Worm (Caenorhabditis elegans) whole organism, L2 larva: ENCODE data around the gene egl-36.

Experiments
- R02D3.7 ChIP-seq: fragments of 150-350 bp; optimal IDR thresholded peaks from 2 replicates; lab custom pipeline; 2014; ENCODE audit warnings: missing biosample characterization, missing genetic modification characterization
- blmp-1 ChIP-seq: sonication (generic microtip); optimal IDR thresholded peaks from 2 replicates; lab custom pipeline; 2017; ENCODE audit warnings: missing genetic modification characterization, mild to moderate bottlenecking, missing compliant biosample characterization, antibody characterized with exemption, moderate library complexity; ENCODE audit not compliant: insufficient read depth
- ceh-82 ChIP-seq: fragments of 150-350 bp; optimal IDR thresholded peaks from 2 replicates; lab custom pipeline; 2014; ENCODE audit warnings: missing biosample characterization, missing genetic modification characterization
- egl-27 ChIP-seq: sonication (generic microtip); optimal IDR thresholded peaks from 3 replicates; lab custom pipeline; 2017; ENCODE audit warnings: missing biosample characterization, missing genetic modification reagents, missing genetic modification characterization
- mdl-1 ChIP-seq, 2 experiments: fragments of 150-350 bp in 1 of 2; sonication (generic microtip) in 1 of 2; optimal IDR thresholded peaks; 2 replicates each; lab custom pipeline; 2017; ENCODE audit warnings: missing biosample characterization in 2 of 2, missing genetic modification characterization in 2 of 2

DNA sequence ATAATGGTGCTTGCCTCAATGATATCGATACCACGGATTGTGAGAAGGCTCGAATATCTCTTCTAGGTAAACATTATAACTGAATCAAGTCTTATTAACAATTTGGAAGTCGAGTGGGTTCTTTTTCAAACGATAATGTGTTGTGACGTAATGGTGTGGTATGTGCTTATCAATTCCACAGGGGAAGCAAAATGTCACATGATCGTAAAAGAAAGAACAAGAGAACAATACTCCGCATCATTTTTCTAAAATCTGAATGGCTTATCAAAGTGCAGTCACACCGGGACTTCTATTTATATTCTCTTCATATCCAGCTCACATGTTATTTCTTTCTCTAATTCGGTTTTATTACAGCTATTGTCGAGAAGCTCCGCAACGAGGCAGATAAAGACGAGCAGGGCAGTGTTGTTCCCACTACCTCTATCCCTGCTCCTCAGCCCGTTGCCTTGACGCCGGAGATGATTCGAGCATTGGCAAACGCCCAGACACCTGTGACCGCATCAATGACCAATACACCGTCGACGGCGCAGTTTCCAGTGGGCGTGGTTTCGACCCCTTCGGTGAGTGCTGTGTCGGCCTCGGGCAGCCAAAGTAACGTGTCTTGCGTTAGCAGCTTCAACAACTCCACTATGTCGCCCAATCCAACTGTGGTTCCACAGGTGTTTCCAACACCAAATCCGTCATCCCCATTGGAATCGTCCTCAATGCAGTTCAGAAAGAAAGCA, 46.6 kb downstream of the egl-36 start:
- no peak for TF ChIP-seq blmp-1 (tag; lab: Kevin White, UChicago)
- TF ChIP-seq R02D3.7: no peak
- TF ChIP-seq egl-27 (tag; lab: Kevin White, UChicago): no peak
- no peak for TF ChIP-seq ceh-82 (tag; lab: Kevin White, UChicago)
- TF ChIP-seq mdl-1 (tag; optimal IDR thresholded peaks at IDR 0.05; lab: Kevin White, UChicago): no peak
